Worm (Caenorhabditis elegans): ENCODE measurements around the gene wrt-2.

ce11 chrX:3054394-3054793, 39.8 kb downstream of the wrt-2 start:
- TF ChIP-seq dpl-1 (GFP tag; optimal IDR thresholded peaks at IDR 0.05): no peak
- no peak for TF ChIP-seq Y67H2A.10 (GFP tag; conservative IDR thresholded peaks at IDR 0.05)
- no peak for TF ChIP-seq C17E4.6 (GFP tag; IDR thresholded peaks at IDR 0.05)
- TF ChIP-seq mes-4 (tag; optimal IDR thresholded peaks at IDR 0.05): no peak
- TF ChIP-seq sea-2 (GFP tag; IDR thresholded peaks at IDR 0.05): no peak
- no peak for TF ChIP-seq nhr-80 (tag; optimal IDR thresholded peaks at IDR 0.05)
- TF ChIP-seq Y79H2A.3 (GFP tag; conservative IDR thresholded peaks at IDR 0.05): no peak
- TF ChIP-seq nhr-179 (tag; optimal IDR thresholded peaks at IDR 0.05): no peak
- no peak for TF ChIP-seq unc-62 (GFP tag; optimal IDR thresholded peaks at IDR 0.05)
- no peak for TF ChIP-seq attf-6 (GFP tag; IDR thresholded peaks at IDR 0.05)
- no peak for TF ChIP-seq bed-2 (GFP tag; IDR thresholded peaks at IDR 0.05)
- TF ChIP-seq sdz-38 (tag; optimal IDR thresholded peaks at IDR 0.05): no peak
